Worm (Caenorhabditis elegans) whole organism, young adult: ENCODE results near the gene C18A3.3.
A peak's percentile ranks its signal among the peaks of the same experiment; 100 is the strongest.

Source experiments
- B0336.3 ChIP-seq: fragments of 200-800 bp; sonication (Bioruptor generic); IDR thresholded peaks from 2 replicates; pipeline ENCODE4 v1.3.6; 2022; ENCODE audit warnings: missing genetic modification characterization, missing compliant biosample characterization
- D2030.7 ChIP-seq: fragments of 200-800 bp; sonication (Bioruptor generic); IDR thresholded peaks from 2 replicates; pipeline ENCODE4 v1.3.6; 2022; ENCODE audit warnings: missing genetic modification reagents, missing genetic modification characterization, missing compliant biosample characterization
- F10E7.11 ChIP-seq: sonication (generic microtip); optimal IDR thresholded peaks from 2 replicates; lab custom pipeline; 2017; ENCODE audit warnings: mild to moderate bottlenecking, missing genetic modification characterization, moderate library complexity, missing compliant biosample characterization
- F22D6.2 ChIP-seq: sonication (generic microtip); optimal IDR thresholded peaks from 2 replicates; lab custom pipeline; 2016; ENCODE audit warnings: mild to moderate bottlenecking, missing genetic modification characterization, missing compliant biosample characterization
- F23B12.7 ChIP-seq: sonication (generic microtip); optimal IDR thresholded peaks from 2 replicates; lab custom pipeline; 2017; ENCODE audit warnings: missing genetic modification characterization, mild to moderate bottlenecking, missing compliant biosample characterization, antibody characterized with exemption, moderate library complexity; ENCODE audit not compliant: insufficient read depth
- F37B4.10 ChIP-seq: fragments of 200-800 bp; sonication (Bioruptor generic); IDR thresholded peaks from 2 replicates; pipeline ENCODE4 v1.3.6; 2022; ENCODE audit warnings: missing genetic modification characterization, missing compliant biosample characterization
- F39B2.1 ChIP-seq: fragments of 200-800 bp; sonication (Bioruptor generic); IDR thresholded peaks from 2 replicates; pipeline ENCODE4 v1.3.6; 2022; ENCODE audit warnings: missing genetic modification reagents, missing genetic modification characterization, missing compliant biosample characterization
- F49E8.2 ChIP-seq: sonication (generic microtip); optimal IDR thresholded peaks from 3 replicates; lab custom pipeline; 2017; ENCODE audit warnings: missing genetic modification characterization, mild to moderate bottlenecking, missing compliant biosample characterization, antibody characterized with exemption, moderate library complexity; ENCODE audit not compliant: insufficient read depth
- F52B5.7 ChIP-seq: sonication (generic microtip); optimal IDR thresholded peaks from 2 replicates; lab custom pipeline; 2016; ENCODE audit warnings: mild to moderate bottlenecking, missing genetic modification characterization, missing compliant biosample characterization
- F57A8.1 ChIP-seq: fragments of 200-800 bp; sonication (Bioruptor generic); optimal IDR thresholded peaks from 2 replicates; lab custom pipeline; 2018; ENCODE audit warnings: mild to moderate bottlenecking, missing genetic modification characterization, moderate library complexity, missing compliant biosample characterization
- K11D2.4 ChIP-seq: fragments of 200-800 bp; sonication (Bioruptor generic); IDR thresholded peaks from 2 replicates; pipeline ENCODE4 v1.3.6; 2022; ENCODE audit warnings: missing genetic modification reagents, missing genetic modification characterization, missing compliant biosample characterization
- T26A5.8 ChIP-seq: sonication (generic microtip); optimal IDR thresholded peaks from 2 replicates; lab custom pipeline; 2016; ENCODE audit warnings: missing genetic modification characterization, missing compliant biosample characterization
- Y56A3A.18 ChIP-seq: fragments of 200-800 bp; sonication (Bioruptor generic); IDR thresholded peaks from 2 replicates; pipeline ENCODE4 v1.3.6; 2022; ENCODE audit warnings: missing genetic modification reagents, missing genetic modification characterization, missing compliant biosample characterization
- Y79H2A.3 ChIP-seq: fragments of 200-800 bp; sonication (Bioruptor generic); conservative IDR thresholded peaks from 2 replicates; pipeline ENCODE4 v1.3.6; 2022; ENCODE audit warnings: missing genetic modification reagents, missing genetic modification characterization, missing compliant biosample characterization
- Y95B8A.8 ChIP-seq: fragments of 200-800 bp; sonication (Bioruptor generic); IDR thresholded peaks from 2 replicates; pipeline ENCODE4 v1.3.6; 2022; ENCODE audit warnings: missing genetic modification reagents, missing genetic modification characterization, missing compliant biosample characterization
- athp-1 ChIP-seq: sonication (generic microtip); optimal IDR thresholded peaks from 2 replicates; lab custom pipeline; 2017; ENCODE audit warnings: mild to moderate bottlenecking, missing genetic modification characterization, missing compliant biosample characterization
- attf-3 ChIP-seq: fragments of 200-800 bp; sonication (Bioruptor generic); conservative IDR thresholded peaks from 2 replicates; pipeline ENCODE4 v1.3.6; 2022; ENCODE audit warnings: missing genetic modification reagents, missing genetic modification characterization, missing compliant biosample characterization
- attf-5 ChIP-seq: fragments of 200-800 bp; sonication (Bioruptor generic); optimal IDR thresholded peaks from 2 replicates; lab custom pipeline; 2018; ENCODE audit warnings: mild to moderate bottlenecking, missing genetic modification characterization, missing compliant biosample characterization
- attf-6 ChIP-seq: fragments of 200-800 bp; sonication (Bioruptor generic); IDR thresholded peaks from 2 replicates; pipeline ENCODE4 v1.3.6; 2022; ENCODE audit warnings: missing genetic modification reagents, missing genetic modification characterization, missing compliant biosample characterization
- bed-2 ChIP-seq: fragments of 200-800 bp; sonication (Bioruptor generic); IDR thresholded peaks from 2 replicates; pipeline ENCODE4 v1.3.6; 2022; ENCODE audit warnings: missing genetic modification reagents, missing genetic modification characterization, missing compliant biosample characterization
- ccch-3 ChIP-seq: fragments of 200-800 bp; sonication (Bioruptor generic); optimal IDR thresholded peaks from 2 replicates; lab custom pipeline; 2018; ENCODE audit warnings: mild to moderate bottlenecking, missing genetic modification characterization, missing compliant biosample characterization
- cebp-2 ChIP-seq: fragments of 200-800 bp; sonication (Bioruptor generic); IDR thresholded peaks from 2 replicates; pipeline ENCODE4 v1.3.6; 2022; ENCODE audit warnings: missing genetic modification characterization, missing compliant biosample characterization
- ceh-100 ChIP-seq: fragments of 200-800 bp; sonication (Bioruptor generic); IDR thresholded peaks from 2 replicates; pipeline ENCODE4 v1.3.6; 2022; ENCODE audit warnings: missing genetic modification reagents, missing genetic modification characterization, missing compliant biosample characterization
- ceh-40 ChIP-seq: fragments of 200-800 bp; sonication (Bioruptor generic); IDR thresholded peaks from 2 replicates; pipeline ENCODE4 v1.3.6; 2022; ENCODE audit warnings: missing genetic modification characterization, missing compliant biosample characterization
- chd-7 ChIP-seq: sonication (generic microtip); optimal IDR thresholded peaks from 2 replicates; lab custom pipeline; 2016; ENCODE audit warnings: mild to moderate bottlenecking, missing genetic modification characterization, moderate library complexity, missing compliant biosample characterization
- efl-1 ChIP-seq: fragments of 150-350 bp; optimal IDR thresholded peaks from 2 replicates; lab custom pipeline; 2014; ENCODE audit warnings: missing biosample characterization, missing genetic modification reagents, missing genetic modification characterization
- egrh-3 ChIP-seq: fragments of 200-800 bp; sonication (Bioruptor generic); IDR thresholded peaks from 2 replicates; pipeline ENCODE4 v1.3.6; 2022; ENCODE audit warnings: missing genetic modification reagents, missing genetic modification characterization, missing compliant biosample characterization
- ekl-4 ChIP-seq: fragments of 200-800 bp; sonication (Bioruptor generic); IDR thresholded peaks from 2 replicates; pipeline ENCODE4 v1.3.6; 2022; ENCODE audit warnings: missing genetic modification reagents, missing genetic modification characterization, missing compliant biosample characterization
- ets-4 ChIP-seq: fragments of 200-800 bp; sonication (Bioruptor generic); optimal IDR thresholded peaks from 2 replicates; lab custom pipeline; 2018; ENCODE audit warnings: mild to moderate bottlenecking, missing genetic modification characterization, missing compliant biosample characterization
- hmg-1.2 ChIP-seq: fragments of 200-800 bp; sonication (Bioruptor generic); IDR thresholded peaks from 2 replicates; pipeline ENCODE4 v1.3.6; 2022; ENCODE audit warnings: missing genetic modification reagents, missing genetic modification characterization, missing compliant biosample characterization
- hsf-1 ChIP-seq: fragments of 200-800 bp; sonication (Bioruptor generic); IDR thresholded peaks from 2 replicates; pipeline ENCODE4 v1.3.6; 2022; ENCODE audit warnings: missing genetic modification reagents, missing genetic modification characterization, missing compliant biosample characterization
- lin-26 ChIP-seq: fragments of 200-800 bp; sonication (Bioruptor generic); IDR thresholded peaks from 2 replicates; pipeline ENCODE4 v1.3.6; 2022; ENCODE audit warnings: missing genetic modification reagents, missing genetic modification characterization, missing compliant biosample characterization
- lin-40 ChIP-seq: sonication (generic microtip); optimal IDR thresholded peaks from 2 replicates; lab custom pipeline; 2016; ENCODE audit warnings: missing genetic modification characterization, mild to moderate bottlenecking, missing compliant biosample characterization, missing genotype, missing genetic modification reagents
- madf-6 ChIP-seq: fragments of 200-800 bp; sonication (Bioruptor generic); IDR thresholded peaks from 2 replicates; pipeline ENCODE4 v1.3.6; 2022; ENCODE audit warnings: missing genetic modification reagents, missing genetic modification characterization, missing compliant biosample characterization
- mes-4 ChIP-seq: sonication (generic microtip); optimal IDR thresholded peaks from 2 replicates; lab custom pipeline; 2016; ENCODE audit warnings: missing genotype, missing genetic modification characterization, missing compliant biosample characterization
- nfya-1 ChIP-seq: sonication (generic microtip); optimal IDR thresholded peaks from 2 replicates; lab custom pipeline; 2017; ENCODE audit warnings: antibody characterized with exemption, missing compliant biosample characterization, missing genetic modification characterization, borderline replicate concordance; ENCODE audit not compliant: insufficient read depth
- nfyb-1 ChIP-seq: fragments of 200-800 bp; sonication (Bioruptor generic); IDR thresholded peaks from 2 replicates; pipeline ENCODE4 v1.3.6; 2022; ENCODE audit warnings: missing genetic modification reagents, missing genetic modification characterization, missing compliant biosample characterization
- nhr-179 ChIP-seq: sonication (generic microtip); optimal IDR thresholded peaks from 2 replicates; lab custom pipeline; 2016; ENCODE audit warnings: mild to moderate bottlenecking, missing genetic modification characterization, missing compliant biosample characterization
- nhr-80 ChIP-seq: sonication (generic microtip); optimal IDR thresholded peaks from 2 replicates; lab custom pipeline; 2016; ENCODE audit warnings: missing genetic modification characterization, missing compliant biosample characterization
- pbrm-1 ChIP-seq: fragments of 200-800 bp; sonication (Bioruptor generic); IDR thresholded peaks from 2 replicates; pipeline ENCODE4 v1.3.6; 2022; ENCODE audit warnings: missing genetic modification reagents, missing genetic modification characterization, missing compliant biosample characterization
- pha-4 ChIP-seq: fragments of 150-350 bp; sonication (generic microtip); optimal IDR thresholded peaks from 2 replicates; lab custom pipeline; 2014; ENCODE audit warnings: missing biosample characterization, missing genetic modification reagents, missing genetic modification characterization
- snpc-4 ChIP-seq, 5 experiments: fragments of 150-350 bp in 1 of 5; sonication (generic microtip) in 4 of 5; optimal IDR thresholded peaks; 2 replicates each; lab custom pipeline; 2014 to 2018; ENCODE audit warnings: missing genetic modification characterization in 5 of 5, missing biosample characterization in 3 of 5, antibody characterized with exemption in 2 of 5, mild to moderate bottlenecking in 2 of 5, missing compliant biosample characterization in 2 of 5, missing genotype in 2 of 5, moderate library complexity in 2 of 5, missing genetic modification reagents in 1 of 5
- somi-1 ChIP-seq: fragments of 200-800 bp; sonication (Bioruptor generic); optimal IDR thresholded peaks from 2 replicates; lab custom pipeline; 2018; ENCODE audit warnings: mild to moderate bottlenecking, missing genetic modification characterization, missing compliant biosample characterization
- xnd-1 ChIP-seq: sonication (generic microtip); optimal IDR thresholded peaks from 2 replicates; lab custom pipeline; 2016; ENCODE audit warnings: missing genotype, missing genetic modification reagents, missing genetic modification characterization, missing compliant biosample characterization
- zfh-2 ChIP-seq: fragments of 200-800 bp; sonication (Bioruptor generic); conservative IDR thresholded peaks from 2 replicates; pipeline ENCODE4 v1.3.6; 2022; ENCODE audit warnings: missing genetic modification reagents, missing genetic modification characterization, missing compliant biosample characterization
- ztf-18 ChIP-seq: sonication (generic microtip); optimal IDR thresholded peaks from 2 replicates; lab custom pipeline; 2016; ENCODE audit warnings: missing genotype, mild to moderate bottlenecking, missing genetic modification characterization, missing compliant biosample characterization
- ztf-25 ChIP-seq: fragments of 200-800 bp; sonication (Bioruptor generic); IDR thresholded peaks from 2 replicates; pipeline ENCODE4 v1.3.6; 2022; ENCODE audit warnings: missing genetic modification reagents, missing genetic modification characterization, missing compliant biosample characterization

Gene C18A3.3

ce11 chrII:5710835-5711234 lies 5.3 kb upstream of the C18A3.3 start:
- TF ChIP-seq attf-3 (GFP tag; lab: Robert Waterston, UW): no peak
- TF ChIP-seq ztf-18 (tag; lab: Kevin White, UChicago): no peak
- TF ChIP-seq F23B12.7: no peak
- TF ChIP-seq bed-2 (GFP tag; lab: Robert Waterston, UW): no peak
- no peak for TF ChIP-seq madf-6 (GFP tag; lab: Robert Waterston, UW)
- TF ChIP-seq D2030.7 (GFP tag; lab: Robert Waterston, UW): no peak
- TF ChIP-seq efl-1: no peak
- no peak for TF ChIP-seq zfh-2 (GFP tag; lab: Robert Waterston, UW)

- TF ChIP-seq ztf-25 (GFP tag; lab: Robert Waterston, UW) (no peak), ztf-18 (tag; lab: Kevin White, UChicago) (no peak), K11D2.4 (GFP tag; lab: Robert Waterston, UW) (no peak), egrh-3 (no peak), lin-26 (GFP tag; lab: Robert Waterston, UW) (peak; percentile 38; the same call in 1 of the 2 replicates), attf-5 (GFP tag; lab: Kevin White, UChicago) (no peak), ccch-3 (GFP tag; lab: Kevin White, UChicago) (no peak), madf-6 (GFP tag; lab: Robert Waterston, UW) (peak; percentile 40; the same call in 1 of the 2 replicates), F10E7.11 (tag; lab: Kevin White, UChicago) (no peak), athp-1 (tag; lab: Kevin White, UChicago) (no peak), somi-1 (GFP tag; lab: Kevin White, UChicago) (no peak), lin-40 (no peak), attf-6 (GFP tag; lab: Robert Waterston, UW) (no peak), snpc-4 (GFP tag; optimal IDR thresholded peaks at IDR 0.05; lab: Kevin White, UChicago) (peak; percentile 24), snpc-4 (tag; optimal IDR thresholded peaks at IDR 0.05; lab: Kevin White, UChicago) (peak in 1 of 4 experiments; percentile 30), ets-4 (GFP tag; lab: Kevin White, UChicago) (no peak), cebp-2 (GFP tag; lab: Robert Waterston, UW) (no peak), mes-4 (tag; lab: Kevin White, UChicago) (no peak), ekl-4 (GFP tag; lab: Robert Waterston, UW) (peak; percentile 43; the same call in 1 of the 2 replicates), Y79H2A.3 (GFP tag; lab: Robert Waterston, UW) (no peak), F52B5.7 (peak; percentile 43), B0336.3 (peak; percentile 60; the same call in 1 of the 2 replicates), chd-7 (tag; lab: Kevin White, UChicago) (no peak), Y95B8A.8 (GFP tag; lab: Robert Waterston, UW) (peak; percentile 63; the same call in 1 of the 2 replicates), xnd-1 (tag; lab: Kevin White, UChicago) (no peak), hsf-1 (GFP tag; lab: Robert Waterston, UW) (peak; percentile 67), F57A8.1 (GFP tag; lab: Kevin White, UChicago) (no peak), pbrm-1 (GFP tag; lab: Robert Waterston, UW) (no peak), nhr-179 (no peak), ceh-100 (GFP tag; lab: Robert Waterston, UW) (no peak; the same call in 1 of the 2 replicates), F49E8.2 (no peak), T26A5.8 (tag; lab: Kevin White, UChicago) (no peak), F37B4.10 (GFP tag; lab: Robert Waterston, UW) (no peak), ceh-40 (GFP tag; lab: Robert Waterston, UW) (no peak), hmg-1.2 (GFP tag; lab: Robert Waterston, UW) (no peak), F22D6.2 (tag; lab: Kevin White, UChicago) (no peak), F39B2.1 (GFP tag; lab: Robert Waterston, UW) (no peak), nfyb-1 (GFP tag; lab: Robert Waterston, UW) (peak; percentile 58; the same call in 1 of the 2 replicates), pha-4 (tag; lab: Kevin White, UChicago) (no peak), nfya-1 (tag; lab: Kevin White, UChicago) (no peak), Y56A3A.18 (GFP tag; lab: Robert Waterston, UW) (no peak), nhr-80 (no peak)
Observed at ce11 chrII:5712126-5712525, 4.0 kb upstream of the C18A3.3 start.
